Worm (Caenorhabditis elegans): ENCODE results near the gene C30A5.10.
A peak's percentile ranks its signal among the peaks of the same experiment; 100 is the strongest.

Gene C30A5.10

DNA sequence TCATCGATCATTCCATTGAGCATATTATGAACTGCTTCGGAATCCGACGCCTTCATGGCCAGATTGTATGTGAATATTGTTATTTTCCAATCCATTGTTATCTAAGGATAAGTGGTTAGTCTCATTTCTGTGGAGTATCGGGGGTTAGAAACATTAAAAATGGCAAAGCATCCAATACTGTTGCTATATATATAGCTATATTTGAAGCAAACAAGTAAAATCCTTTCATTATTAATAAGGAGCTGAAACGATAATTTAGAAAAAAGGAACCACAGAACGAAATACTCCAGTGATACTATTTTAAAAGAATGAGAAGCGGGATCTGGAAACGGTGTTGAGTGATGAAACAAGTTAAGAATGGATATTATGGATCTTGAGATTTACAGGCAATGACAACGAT lies 48.4 kb downstream of the C30A5.10 start, which contains the start of gene inpp-5K:
Gene inpp-5K (minus strand): TSS at position 101 of the 400 bp plus-strand sequence.
- TF ChIP-seq ceh-24 (tag; optimal IDR thresholded peaks at IDR 0.05) = no peak
- no peak for TF ChIP-seq syd-9 (tag; optimal IDR thresholded peaks at IDR 0.05)
- TF ChIP-seq pag-3 (tag; optimal IDR thresholded peaks at IDR 0.05; ENCODE audit: borderline replicate concordance) = no peak
- TF ChIP-seq ceh-30 (tag; optimal IDR thresholded peaks at IDR 0.05) = no peak
- TF ChIP-seq ama-1 (optimal IDR thresholded peaks at IDR 0.05) = no peak
- TF ChIP-seq ceh-9 (tag; optimal IDR thresholded peaks at IDR 0.05) = no peak
- no peak for TF ChIP-seq pax-1 (tag; optimal IDR thresholded peaks at IDR 0.05)
- TF ChIP-seq ref-2 (tag; optimal IDR thresholded peaks at IDR 0.05) = no peak
- no peak for TF ChIP-seq elt-4 (tag; optimal IDR thresholded peaks at IDR 0.05)
- TF ChIP-seq sdc-2 (tag; optimal IDR thresholded peaks at IDR 0.05) = no peak
- no peak for TF ChIP-seq sox-2 (GFP tag; IDR thresholded peaks at IDR 0.05)
- TF ChIP-seq odd-2 (tag; optimal IDR thresholded peaks at IDR 0.05) = no peak
- TF ChIP-seq T23F11.4 (GFP tag; optimal IDR thresholded peaks at IDR 0.05) = no peak
- TF ChIP-seq ceh-18 (tag; optimal IDR thresholded peaks at IDR 0.05) = no peak
- no peak for TF ChIP-seq ceh-22 (tag; optimal IDR thresholded peaks at IDR 0.05)
- TF ChIP-seq pha-4 (tag; optimal IDR thresholded peaks at IDR 0.05) = no peak
- no peak for TF ChIP-seq hlh-6 (tag; optimal IDR thresholded peaks at IDR 0.05)

DNA sequence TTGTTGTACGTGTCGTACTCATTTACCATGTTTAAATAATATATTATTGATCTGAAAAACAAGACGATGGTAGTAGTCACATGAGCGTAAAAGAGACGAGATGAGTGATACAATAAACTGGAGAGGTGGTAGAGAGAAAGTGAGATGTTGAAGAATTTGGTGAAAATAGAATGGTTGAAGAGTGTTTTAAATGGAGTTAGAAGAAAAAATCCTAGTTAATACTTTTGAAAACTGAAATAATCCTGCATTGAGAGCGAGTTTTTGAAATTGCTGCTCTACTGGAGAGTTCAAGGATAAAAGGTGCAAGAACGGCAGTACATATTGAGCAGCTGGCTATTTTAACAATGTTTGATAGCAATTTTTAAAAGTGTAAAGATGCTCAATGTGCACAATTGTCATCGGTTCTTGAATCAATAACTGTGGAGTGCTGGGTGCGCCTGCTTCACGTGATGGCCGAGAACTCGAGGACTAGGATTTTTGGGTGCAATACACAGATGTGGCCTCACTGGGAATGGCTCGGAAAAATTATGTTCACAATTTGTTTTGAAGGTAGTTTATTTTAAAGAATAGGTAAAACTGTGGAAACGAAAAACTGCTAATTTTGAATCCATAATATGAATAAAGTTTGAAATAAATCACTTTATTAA lies 51.4 kb downstream of the C30A5.10 start, which contains the start of gene atg-13:
Gene atg-13 (minus strand): TSS at position 51 of the 647 bp plus-strand sequence.
- TF ChIP-seq ceh-48 (tag; optimal IDR thresholded peaks at IDR 0.05) (peak; percentile 25), hlh-30 (tag; optimal IDR thresholded peaks at IDR 0.05; ENCODE audit: insufficient read depth) (peak; percentile 47), ceh-31 (tag; optimal IDR thresholded peaks at IDR 0.05) (peak; percentile 30), Y22D7AL.16 (tag; optimal IDR thresholded peaks at IDR 0.05) (no peak)

DNA sequence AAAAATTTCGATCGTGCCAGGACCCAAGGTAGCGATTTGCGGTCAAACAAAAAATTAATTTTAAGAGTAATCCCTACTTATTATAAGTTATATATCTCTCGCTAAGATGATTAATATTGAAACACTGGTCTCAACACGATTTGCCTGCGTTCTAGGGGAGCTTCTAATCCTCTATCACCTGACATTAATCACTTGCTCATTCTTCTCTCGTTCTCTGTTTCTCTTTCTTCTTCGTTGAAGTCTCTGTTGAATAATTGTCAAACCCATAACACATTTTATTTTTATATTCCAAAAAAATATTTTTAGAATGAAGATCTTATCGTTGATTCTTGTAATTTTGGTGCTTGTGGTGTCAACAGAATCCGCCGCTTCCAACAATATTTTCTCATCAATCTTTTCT lies 54.5 kb downstream of the C30A5.10 start, which contains the start of gene D2007.1:
Gene D2007.1 (plus strand): TSS at position 301 of the 400 bp plus-strand sequence.
- TF ChIP-seq odd-2 (tag; optimal IDR thresholded peaks at IDR 0.05) (no peak), hlh-30 (tag; optimal IDR thresholded peaks at IDR 0.05; ENCODE audit: insufficient read depth) (peak; percentile 27)
